Fruit fly (Drosophila melanogaster): ENCODE measurements around the gene CG13318.

CG13318 gene

DNA sequence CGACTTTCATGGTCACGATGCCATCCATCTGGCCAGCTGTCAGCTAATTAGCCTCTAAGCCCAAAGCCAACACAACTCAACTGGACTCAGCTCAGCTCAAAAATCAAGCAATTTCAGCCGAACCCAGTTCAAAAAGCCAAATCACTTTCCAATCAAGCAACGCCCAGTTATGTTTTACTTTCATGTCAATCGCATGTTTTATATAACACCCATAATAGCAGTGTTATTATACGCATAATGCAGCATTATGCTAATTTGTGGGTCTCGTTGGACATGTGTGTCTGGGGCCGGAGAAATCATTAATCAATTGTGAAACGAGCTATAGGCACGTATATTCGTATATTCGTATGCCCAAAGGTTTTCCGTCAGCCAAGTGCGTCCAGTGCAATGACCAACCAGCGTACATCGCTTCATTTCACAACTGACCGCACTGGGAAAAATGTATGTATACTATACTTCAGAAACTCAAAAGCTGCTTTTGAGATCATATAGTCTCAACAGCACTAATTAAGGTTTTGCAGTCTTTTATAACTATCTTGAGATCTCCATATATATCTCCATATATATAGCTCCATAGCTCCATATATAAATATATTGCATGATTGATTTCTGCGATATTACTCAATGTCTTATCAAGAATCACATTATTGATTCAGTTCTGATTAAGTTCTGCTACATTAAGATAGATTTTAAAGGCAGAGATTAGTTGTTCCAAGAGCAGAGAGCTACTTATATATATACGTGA is 15.2 kb upstream of the CG13318 start (continued):
- TF ChIP-seq eve (GFP tag; optimal IDR thresholded peaks at IDR 0.05), result no peak
- no peak for TF ChIP-seq CG17802 (tag; optimal IDR thresholded peaks at IDR 0.05)
- no peak for TF ChIP-seq Dip3 (GFP tag; optimal IDR thresholded peaks at IDR 0.05)
- TF ChIP-seq run (tag; optimal IDR thresholded peaks at IDR 0.05), result no peak
- TF ChIP-seq CG32532 (GFP tag; IDR thresholded peaks at IDR 0.05), result no peak
- no peak for TF ChIP-seq exex (tag; optimal IDR thresholded peaks at IDR 0.05)
- no peak for TF ChIP-seq gsb (GFP tag; IDR thresholded peaks at IDR 0.05)
- TF ChIP-seq Awh (GFP tag; IDR thresholded peaks at IDR 0.05), result 0 out of 2 replicates have a peak, but pooled peaks have one; percentile 22
- TF ChIP-seq ham (GFP tag; IDR thresholded peaks at IDR 0.05), result no peak
- no peak for TF ChIP-seq CG10267 (tag; optimal IDR thresholded peaks at IDR 0.05)
- peak; percentile 49 for TF ChIP-seq Med (GFP tag)
- TF ChIP-seq pan (optimal IDR thresholded peaks at IDR 0.05), result no peak
- no peak for TF ChIP-seq pan (GFP tag; optimal IDR thresholded peaks at IDR 0.05 in 1 of 2, IDR thresholded peaks at IDR 0.05 in 1 of 2)
- no peak for TF ChIP-seq cg (GFP tag; optimal IDR thresholded peaks at IDR 0.05)
- no peak for TF ChIP-seq CG4360 (GFP tag; IDR thresholded peaks at IDR 0.05)
- no peak for TF ChIP-seq p53 (GFP tag; optimal IDR thresholded peaks at IDR 0.05)
- no peak for TF ChIP-seq CG8359 (GFP tag; optimal IDR thresholded peaks at IDR 0.05; ENCODE audit: borderline replicate concordance)
- TF ChIP-seq sc (optimal IDR thresholded peaks at IDR 0.05), result no peak
- TF ChIP-seq sc (GFP tag; optimal IDR thresholded peaks at IDR 0.05), result no peak
- no peak for TF ChIP-seq CG17361 (GFP tag; IDR thresholded peaks at IDR 0.05)
- TF ChIP-seq MTF-1 (GFP tag; optimal IDR thresholded peaks at IDR 0.05; ENCODE audit: borderline replicate concordance), result no peak
- no peak for TF ChIP-seq mld (GFP tag; IDR thresholded peaks at IDR 0.05; ENCODE audit: partially characterized antibody)
- no peak for TF ChIP-seq CG13287 (GFP tag; IDR thresholded peaks at IDR 0.05; ENCODE audit: partially characterized antibody)
- TF ChIP-seq Hmr (GFP tag; optimal IDR thresholded peaks at IDR 0.05), result no peak
- no peak for TF ChIP-seq CG12071 (GFP tag; optimal IDR thresholded peaks at IDR 0.05)
- no peak for TF ChIP-seq HmgD (GFP tag; optimal IDR thresholded peaks at IDR 0.05)
- no peak for TF ChIP-seq ash1 (GFP tag; optimal IDR thresholded peaks at IDR 0.05)
- no peak for TF ChIP-seq hkb (optimal IDR thresholded peaks at IDR 0.05)
- TF ChIP-seq hkb (GFP tag; IDR thresholded peaks at IDR 0.05), result no peak
- 0 out of 3 replicates have a peak, but pooled peaks have one; percentile 7 for TF ChIP-seq CG6175 (GFP tag; IDR thresholded peaks at IDR 0.05)
- no peak for TF ChIP-seq CG12219 (GFP tag; optimal IDR thresholded peaks at IDR 0.05)
- no peak for TF ChIP-seq scrt (GFP tag; optimal IDR thresholded peaks at IDR 0.05)
- no peak for TF ChIP-seq fu2 (GFP tag; optimal IDR thresholded peaks at IDR 0.05)
- TF ChIP-seq CG3065 (GFP tag; optimal IDR thresholded peaks at IDR 0.05), result no peak
- no peak for TF ChIP-seq Ets65A (GFP tag)
- TF ChIP-seq CG3838 (GFP tag; optimal IDR thresholded peaks at IDR 0.05), result no peak
- TF ChIP-seq Dref (GFP tag; IDR thresholded peaks at IDR 0.05), result no peak
- no peak for TF ChIP-seq Poxn (GFP tag; IDR thresholded peaks at IDR 0.05)
- TF ChIP-seq Pdp1 (GFP tag; optimal IDR thresholded peaks at IDR 0.05), result peak in 1 of 2 experiments; percentile 58
- TF ChIP-seq sens (GFP tag), result peak; percentile 80
- TF ChIP-seq CG8089 (GFP tag; optimal IDR thresholded peaks at IDR 0.05), result no peak
- no peak for TF ChIP-seq lola (GFP tag; optimal IDR thresholded peaks at IDR 0.05)
- no peak for TF ChIP-seq bab2 (GFP tag; optimal IDR thresholded peaks at IDR 0.05)
- TF ChIP-seq B-H1 (GFP tag; IDR thresholded peaks at IDR 0.05), result no peak
- no peak for TF ChIP-seq tap (tag; optimal IDR thresholded peaks at IDR 0.05)
- TF ChIP-seq Myb (GFP tag; optimal IDR thresholded peaks at IDR 0.05), result no peak
- no peak for TF ChIP-seq CG11085 (GFP tag; IDR thresholded peaks at IDR 0.05)
- no peak for TF ChIP-seq wek (GFP tag; optimal IDR thresholded peaks at IDR 0.05)
- peak; percentile 52; the same call in 1 of the 2 replicates for TF ChIP-seq CG31441 (GFP tag; IDR thresholded peaks at IDR 0.05)
- no peak for TF ChIP-seq ftz-f1 (GFP tag; optimal IDR thresholded peaks at IDR 0.05)
- TF ChIP-seq nmo (GFP tag; optimal IDR thresholded peaks at IDR 0.05), result peak; percentile 29

Data from whole organism, embryonic.